Worm (Caenorhabditis elegans): ENCODE measurements around the gene nspc-7.

Gene nspc-7

ce11 chrX:8507576-8507975 lies 34.1 kb upstream of the nspc-7 start, which contains the start of gene H03E18.1:
H03E18.1 (plus strand) TSS chrX:8507876.
- TF ChIP-seq nhr-129 (tag; optimal IDR thresholded peaks at IDR 0.05): no peak
- no peak for TF ChIP-seq snpc-4 (tag; optimal IDR thresholded peaks at IDR 0.05)
- TF ChIP-seq peb-1 (tag; optimal IDR thresholded peaks at IDR 0.05): no peak

DNA sequence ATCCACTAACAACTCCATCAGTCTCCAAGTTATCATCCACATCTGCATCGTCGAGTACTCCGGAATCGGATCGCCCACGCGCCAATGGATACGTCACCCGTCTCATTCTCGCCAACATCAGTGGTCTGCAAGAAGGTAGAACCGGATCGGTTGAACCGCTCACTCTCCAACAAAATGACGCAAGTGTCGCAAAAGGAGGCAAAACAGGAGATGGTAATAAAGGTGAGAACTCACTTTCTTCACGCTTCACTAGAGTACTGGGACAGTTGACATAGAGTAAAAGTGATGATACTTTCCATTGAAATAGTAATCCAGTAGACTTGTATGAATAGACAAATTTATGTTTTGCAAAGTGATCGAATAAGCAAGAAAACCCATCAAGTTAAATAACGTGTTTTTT lies 32.6 kb upstream of the nspc-7 start:
- TF ChIP-seq C34F6.9 (tag; optimal IDR thresholded peaks at IDR 0.05) (no peak), gmeb-1 (tag; optimal IDR thresholded peaks at IDR 0.05) (no peak), nhr-21 (tag; optimal IDR thresholded peaks at IDR 0.05) (peak; percentile 9)

ce11 chrX:8520402-8520801 lies 21.3 kb upstream of the nspc-7 start, which contains the start of gene H03E18.2:
H03E18.2 (minus strand) TSS chrX:8520502.
- no peak for TF ChIP-seq nhr-12 (tag; optimal IDR thresholded peaks at IDR 0.05)
- no peak for TF ChIP-seq ztf-1 (GFP tag; conservative IDR thresholded peaks at IDR 0.05)
- TF ChIP-seq ceh-16 (tag; optimal IDR thresholded peaks at IDR 0.05): no peak
- no peak for TF ChIP-seq aly-2 (tag; optimal IDR thresholded peaks at IDR 0.05)
- no peak for TF ChIP-seq peb-1 (tag; optimal IDR thresholded peaks at IDR 0.05)

ce11 chrX:8521614-8522013 lies 20.0 kb upstream of the nspc-7 start, which contains the start of gene C03G5.14:
C03G5.14 (plus strand) TSS chrX:8521914.
- no peak for TF ChIP-seq unc-55 (GFP tag; optimal IDR thresholded peaks at IDR 0.05)
- no peak for TF ChIP-seq alr-1 (tag; optimal IDR thresholded peaks at IDR 0.05)
- TF ChIP-seq sem-4 (tag; optimal IDR thresholded peaks at IDR 0.05): no peak
- no peak for TF ChIP-seq nhr-129 (tag; optimal IDR thresholded peaks at IDR 0.05)
- no peak for TF ChIP-seq elt-3 (tag; optimal IDR thresholded peaks at IDR 0.05)
- no peak for TF ChIP-seq nhr-25 (tag; optimal IDR thresholded peaks at IDR 0.05)
- TF ChIP-seq peb-1 (tag; optimal IDR thresholded peaks at IDR 0.05): no peak
- no peak for TF ChIP-seq ztf-4 (tag; optimal IDR thresholded peaks at IDR 0.05)
- TF ChIP-seq skn-1 (tag; optimal IDR thresholded peaks at IDR 0.05): no peak
- no peak for TF ChIP-seq C34F6.9 (tag; optimal IDR thresholded peaks at IDR 0.05)
- TF ChIP-seq ZK546.5 (tag; optimal IDR thresholded peaks at IDR 0.05): no peak
- no peak for TF ChIP-seq blmp-1 (tag; optimal IDR thresholded peaks at IDR 0.05; ENCODE audit: insufficient read depth)

- TF ChIP-seq mdl-1 (tag; optimal IDR thresholded peaks at IDR 0.05) (no peak), egl-27 (tag; optimal IDR thresholded peaks at IDR 0.05) (no peak), ceh-82 (tag; optimal IDR thresholded peaks at IDR 0.05) (no peak), ztf-11 (tag; optimal IDR thresholded peaks at IDR 0.05) (no peak), dmd-4 (tag; optimal IDR thresholded peaks at IDR 0.05) (no peak), ama-1 (optimal IDR thresholded peaks at IDR 0.05) (no peak), crh-2 (tag; optimal IDR thresholded peaks at IDR 0.05) (no peak), unc-39 (tag; optimal IDR thresholded peaks at IDR 0.05) (no peak), nhr-21 (tag; optimal IDR thresholded peaks at IDR 0.05) (no peak), lin-39 (tag; optimal IDR thresholded peaks at IDR 0.05) (no peak), ZK546.5 (tag; optimal IDR thresholded peaks at IDR 0.05) (no peak), unc-62 (GFP tag; optimal IDR thresholded peaks at IDR 0.05) (no peak), sma-3 (GFP tag; optimal IDR thresholded peaks at IDR 0.05) (no peak), nhr-77 (tag; optimal IDR thresholded peaks at IDR 0.05) (no peak), nhr-12 (tag; optimal IDR thresholded peaks at IDR 0.05) (no peak), skn-1 (tag; optimal IDR thresholded peaks at IDR 0.05) (no peak), peb-1 (tag; optimal IDR thresholded peaks at IDR 0.05) (no peak), lin-13 (GFP tag; optimal IDR thresholded peaks at IDR 0.05) (no peak)
Observed at ce11 chrX:8523000-8523399, 18.7 kb upstream of the nspc-7 start.

- TF ChIP-seq fos-1 (tag; optimal IDR thresholded peaks at IDR 0.05): no peak
- no peak for TF ChIP-seq nhr-77 (tag; optimal IDR thresholded peaks at IDR 0.05)
- TF ChIP-seq egl-27 (tag; optimal IDR thresholded peaks at IDR 0.05): no peak
- no peak for TF ChIP-seq skn-1 (tag; optimal IDR thresholded peaks at IDR 0.05)
- no peak for TF ChIP-seq nhr-21 (tag; optimal IDR thresholded peaks at IDR 0.05)
- TF ChIP-seq elt-3 (tag; optimal IDR thresholded peaks at IDR 0.05): no peak
- no peak for TF ChIP-seq Y55F3AM.14 (GFP tag; optimal IDR thresholded peaks at IDR 0.05)
- no peak for TF ChIP-seq lin-39 (tag; optimal IDR thresholded peaks at IDR 0.05)
- no peak for TF ChIP-seq mbf-1 (tag; optimal IDR thresholded peaks at IDR 0.05)
- TF ChIP-seq crh-2 (tag; optimal IDR thresholded peaks at IDR 0.05): no peak
Observed at ce11 chrX:8527950-8528349, 13.7 kb upstream of the nspc-7 start, which contains the start of gene flp-5. flp-5 (plus strand) TSS chrX:8528250.
